Fruit fly (Drosophila melanogaster) whole organism, pupa: Measurements from ENCODE around the gene witty.
A peak's percentile ranks its signal among the peaks of the same experiment; 100 is the strongest.

Source experiments
- CG10348 ChIP-seq: fragments of 200-800 bp; sonication (Bioruptor generic); IDR thresholded peaks from 2 replicates; pipeline ENCODE4 v1.3.6; 2022; ENCODE audit warnings: missing biosample characterization, missing genetic modification characterization
- CG12605 ChIP-seq: fragments of 200-800 bp; sonication (Bioruptor generic); IDR thresholded peaks from 2 replicates; pipeline ENCODE4 v1.3.6; 2022; ENCODE audit warnings: missing biosample characterization, missing genetic modification characterization
- CG13204 ChIP-seq: fragments of 200-800 bp; sonication (Bioruptor generic); optimal IDR thresholded peaks from 2 replicates; lab custom pipeline; 2018; ENCODE audit warnings: missing biosample characterization, mild to moderate bottlenecking, missing genetic modification characterization, moderate library complexity
- CG14655 ChIP-seq: fragments of 200-800 bp; sonication (Bioruptor generic); optimal IDR thresholded peaks from 3 replicates; lab custom pipeline; 2017; ENCODE audit warnings: mild to moderate bottlenecking, missing biosample characterization, missing genetic modification reagents, missing genetic modification characterization
- CG15710 ChIP-seq: fragments of 200-800 bp; sonication (Bioruptor generic); optimal IDR thresholded peaks from 2 replicates; lab custom pipeline; 2018; ENCODE audit warnings: missing biosample characterization, mild to moderate bottlenecking, missing genetic modification characterization, moderate library complexity
- CG17806 ChIP-seq: fragments of 200-800 bp; sonication (Bioruptor generic); optimal IDR thresholded peaks from 2 replicates; lab custom pipeline; 2018; ENCODE audit warnings: missing biosample characterization, mild to moderate bottlenecking, missing genetic modification characterization, moderate library complexity
- CG32121 ChIP-seq: fragments of 200-800 bp; sonication (Bioruptor generic); IDR thresholded peaks from 2 replicates; pipeline ENCODE4 v1.3.6; 2022; ENCODE audit warnings: missing biosample characterization, missing genetic modification characterization
- CG34367 ChIP-seq: fragments of 200-800 bp; sonication (Bioruptor generic); optimal IDR thresholded peaks from 2 replicates; lab custom pipeline; 2018; ENCODE audit warnings: missing biosample characterization, mild to moderate bottlenecking, missing genetic modification characterization
- CG4496 ChIP-seq: fragments of 200-800 bp; sonication (Bioruptor generic); IDR thresholded peaks from 3 replicates; pipeline ENCODE4 v1.3.6; 2022; ENCODE audit warnings: missing biosample characterization, missing genetic modification characterization
- CG8159 ChIP-seq: fragments of 200-800 bp; sonication (Bioruptor generic); optimal IDR thresholded peaks from 3 replicates; lab custom pipeline; 2018; ENCODE audit warnings: missing biosample characterization, mild to moderate bottlenecking, missing genetic modification characterization, moderate library complexity
- CG8301 ChIP-seq: fragments of 200-800 bp; sonication (Bioruptor generic); optimal IDR thresholded peaks from 2 replicates; lab custom pipeline; 2018; ENCODE audit warnings: missing biosample characterization, mild to moderate bottlenecking, missing genetic modification characterization
- CG9948 ChIP-seq: fragments of 200-800 bp; sonication (Bioruptor generic); optimal IDR thresholded peaks from 2 replicates; lab custom pipeline; 2018; ENCODE audit warnings: missing biosample characterization, mild to moderate bottlenecking, missing genetic modification characterization, moderate library complexity
- D1 ChIP-seq: fragments of 200-800 bp; sonication (Bioruptor generic); optimal IDR thresholded peaks from 2 replicates; lab custom pipeline; 2018; ENCODE audit warnings: missing biosample characterization, mild to moderate bottlenecking, missing genetic modification characterization, moderate library complexity
- EcR ChIP-seq: fragments of 200-800 bp; sonication (Bioruptor generic); optimal IDR thresholded peaks from 3 replicates; lab custom pipeline; 2019; ENCODE audit warnings: missing biosample characterization, missing genetic modification characterization, mild to moderate bottlenecking, moderate library complexity, missing genetic modification reagents
- Ets98B ChIP-seq: fragments of 200-800 bp; sonication (Bioruptor generic); IDR thresholded peaks from 2 replicates; pipeline ENCODE4 v1.3.6; 2022; ENCODE audit warnings: missing biosample characterization, missing genetic modification characterization
- Pif1A ChIP-seq: fragments of 200-800 bp; sonication (Bioruptor generic); optimal IDR thresholded peaks from 3 replicates; lab custom pipeline; 2016; ENCODE audit warnings: missing biosample characterization, missing genetic modification characterization
- Pif1B ChIP-seq: fragments of 200-800 bp; sonication (Bioruptor generic); optimal IDR thresholded peaks from 3 replicates; lab custom pipeline; 2016; ENCODE audit warnings: missing biosample characterization, missing genetic modification characterization
- Snoo ChIP-seq: fragments of 200-800 bp; sonication (Bioruptor generic); optimal IDR thresholded peaks from 3 replicates; lab custom pipeline; 2017; ENCODE audit warnings: missing biosample characterization, mild to moderate bottlenecking, missing genetic modification characterization, inconsistent platforms
- fd96Ca ChIP-seq: fragments of 200-800 bp; sonication (Bioruptor generic); IDR thresholded peaks from 3 replicates; pipeline ENCODE4 v1.3.6; 2022; ENCODE audit warnings: missing biosample characterization, missing genetic modification characterization
- gl ChIP-seq: fragments of 200-800 bp; sonication (Bioruptor generic); optimal IDR thresholded peaks from 2 replicates; lab custom pipeline; 2018; ENCODE audit warnings: missing biosample characterization, mild to moderate bottlenecking, missing genetic modification characterization
- rn ChIP-seq: fragments of 200-800 bp; sonication (Bioruptor generic); IDR thresholded peaks from 2 replicates; pipeline ENCODE4 v1.3.6; 2022; ENCODE audit warnings: missing biosample characterization, missing genetic modification characterization

Gene witty

dm6 chr2L:8384108-8384601 is 46.1 kb downstream of the witty start, which contains the start of the genes Dad1 and CG13384:
TSS of gene Dad1 (minus strand) at chr2L:8384137.
TSS of gene CG13384 (plus strand) at chr2L:8384455.
- peak; percentile 90 for TF ChIP-seq CG32121 (GFP tag; lab: Robert Waterston, UW)
- TF ChIP-seq Pif1A (GFP tag; lab: Kevin White, UChicago): peak; percentile 33
- peak; percentile 61; the same call in 1 of the 2 replicates for TF ChIP-seq CG10348 (GFP tag; lab: Robert Waterston, UW)
- TF ChIP-seq CG9948 (tag; lab: Kevin White, UChicago): peak; percentile 92
- peak; percentile 92 for TF ChIP-seq CG17806 (tag; lab: Kevin White, UChicago)
- TF ChIP-seq CG15710 (tag; lab: Kevin White, UChicago): peak; percentile 95
- TF ChIP-seq rn (GFP tag; lab: Robert Waterston, UW): peak; percentile 81
- TF ChIP-seq CG13204: no peak
- no peak for TF ChIP-seq fd96Ca (GFP tag; lab: Robert Waterston, UW)
- TF ChIP-seq CG4496 (GFP tag; lab: Robert Waterston, UW): peak; percentile 88
- peak; percentile 86 for TF ChIP-seq CG8301
- peak; percentile 96 for TF ChIP-seq CG8159 (tag; lab: Kevin White, UChicago)
- TF ChIP-seq CG34367 (tag; lab: Kevin White, UChicago): peak; percentile 86
- peak; percentile 92 for TF ChIP-seq Snoo
- peak; percentile 93 for TF ChIP-seq CG14655
- TF ChIP-seq Pif1B (GFP tag; lab: Kevin White, UChicago): peak; percentile 69
- TF ChIP-seq CG12605 (GFP tag; lab: Robert Waterston, UW): peak; percentile 78
- peak; percentile 22 for TF ChIP-seq EcR (GFP tag; lab: Kevin White, UChicago)
- peak; percentile 76 for TF ChIP-seq Ets98B (GFP tag; lab: Robert Waterston, UW)
- peak; percentile 86 for TF ChIP-seq D1 (tag; lab: Kevin White, UChicago)
- peak; percentile 30 for TF ChIP-seq gl (tag; lab: Kevin White, UChicago)

- TF ChIP-seq rn (GFP tag; lab: Robert Waterston, UW): no peak
- no peak for TF ChIP-seq fd96Ca (GFP tag; lab: Robert Waterston, UW)
- TF ChIP-seq CG14655: no peak
- no peak for TF ChIP-seq CG8159 (tag; lab: Kevin White, UChicago)
- TF ChIP-seq CG10348 (GFP tag; lab: Robert Waterston, UW): no peak
- no peak for TF ChIP-seq CG17806 (tag; lab: Kevin White, UChicago)
- no peak for TF ChIP-seq CG8301
- no peak for TF ChIP-seq Pif1A (GFP tag; lab: Kevin White, UChicago)
- TF ChIP-seq EcR (GFP tag; lab: Kevin White, UChicago): no peak
- TF ChIP-seq Ets98B (GFP tag; lab: Robert Waterston, UW): no peak
- no peak for TF ChIP-seq gl (tag; lab: Kevin White, UChicago)
- no peak for TF ChIP-seq CG32121 (GFP tag; lab: Robert Waterston, UW)
- TF ChIP-seq D1 (tag; lab: Kevin White, UChicago): no peak
- no peak for TF ChIP-seq CG13204
- TF ChIP-seq CG15710 (tag; lab: Kevin White, UChicago): no peak
- no peak for TF ChIP-seq Snoo
- no peak for TF ChIP-seq CG9948 (tag; lab: Kevin White, UChicago)
- TF ChIP-seq CG4496 (GFP tag; lab: Robert Waterston, UW): no peak
- TF ChIP-seq CG12605 (GFP tag; lab: Robert Waterston, UW): no peak
- TF ChIP-seq CG34367 (tag; lab: Kevin White, UChicago): no peak
These were observed 47.0 kb downstream of the witty start for dm6 chr2L:8384985-8385519.

- TF ChIP-seq rn (GFP tag; lab: Robert Waterston, UW): no peak
These were observed 47.8 kb downstream of the witty start for dm6 chr2L:8385849-8386248.

dm6 chr2L:8389231-8389630 is 51.1 kb downstream of the witty start, which contains the start of gene CG42819:
TSS of gene CG42819 (minus strand) at chr2L:8389331.
- TF ChIP-seq CG8301 (no peak), fd96Ca (GFP tag; lab: Robert Waterston, UW) (no peak), CG32121 (GFP tag; lab: Robert Waterston, UW) (no peak), CG15710 (tag; lab: Kevin White, UChicago) (no peak), CG10348 (GFP tag; lab: Robert Waterston, UW) (no peak), Pif1B (GFP tag; lab: Kevin White, UChicago) (no peak), CG34367 (tag; lab: Kevin White, UChicago) (no peak), Ets98B (GFP tag; lab: Robert Waterston, UW) (no peak), CG14655 (no peak), Pif1A (GFP tag; lab: Kevin White, UChicago) (no peak)
- TF ChIP-seq, all 21 proteins: peak for 0
